Worm (Caenorhabditis elegans): ENCODE results near the gene Y81B9A.3.

Y81B9A.3 gene

ce11 chrX:9172733-9173132 is 9.5 kb upstream of the Y81B9A.3 start:
- TF ChIP-seq ztf-16 (tag; optimal IDR thresholded peaks at IDR 0.05) = no peak
- TF ChIP-seq ceh-45 (GFP tag; IDR thresholded peaks at IDR 0.05) = no peak
- no peak for TF ChIP-seq hlh-30 (tag; optimal IDR thresholded peaks at IDR 0.05; ENCODE audit: insufficient read depth)
- TF ChIP-seq T23F11.4 (GFP tag; optimal IDR thresholded peaks at IDR 0.05) = no peak
- no peak for TF ChIP-seq ceh-14 (tag; optimal IDR thresholded peaks at IDR 0.05)
- no peak for TF ChIP-seq Y22D7AL.16 (tag; optimal IDR thresholded peaks at IDR 0.05)
- no peak for TF ChIP-seq pha-2 (tag; optimal IDR thresholded peaks at IDR 0.05)
- no peak for TF ChIP-seq ets-4 (tag; optimal IDR thresholded peaks at IDR 0.05)
- TF ChIP-seq ceh-2 (tag; optimal IDR thresholded peaks at IDR 0.05) = no peak
- TF ChIP-seq syd-9 (tag; optimal IDR thresholded peaks at IDR 0.05) = no peak
- no peak for TF ChIP-seq ceh-6 (GFP tag; optimal IDR thresholded peaks at IDR 0.05)
- TF ChIP-seq nhr-232 (tag; optimal IDR thresholded peaks at IDR 0.05) = no peak
- no peak for TF ChIP-seq ceh-19 (GFP tag; optimal IDR thresholded peaks at IDR 0.05)

DNA sequence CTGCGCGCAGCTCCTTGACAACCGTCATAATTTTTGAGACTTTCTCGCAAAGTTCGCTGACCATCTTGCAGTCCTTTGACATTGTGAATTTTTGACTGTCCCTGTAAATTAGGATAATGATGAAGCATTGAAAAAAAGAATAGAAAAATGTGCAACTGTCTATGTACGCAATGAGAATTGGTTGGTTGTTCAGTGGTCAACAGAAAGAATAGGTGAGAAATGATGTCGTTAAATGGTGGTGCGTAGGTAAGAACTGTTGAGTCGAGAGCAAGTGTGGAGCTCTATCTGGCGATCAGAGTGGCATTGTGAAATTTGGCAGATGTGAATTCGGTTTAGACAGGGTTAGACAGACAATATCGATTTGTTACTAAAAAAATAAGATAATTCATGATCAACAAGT is 7.8 kb upstream of the Y81B9A.3 start, which contains the start of gene B0563.8:
TSS of gene B0563.8 (minus strand) at position 101 of the 400 bp plus-strand sequence.
- TF ChIP-seq hlh-13 (GFP tag; optimal IDR thresholded peaks at IDR 0.05) (no peak), nhr-11 (tag; optimal IDR thresholded peaks at IDR 0.05) (no peak), ceh-9 (tag; optimal IDR thresholded peaks at IDR 0.05) (no peak), ref-2 (tag; optimal IDR thresholded peaks at IDR 0.05) (no peak), eyg-1 (tag; optimal IDR thresholded peaks at IDR 0.05) (no peak), ceh-31 (tag; optimal IDR thresholded peaks at IDR 0.05) (no peak), sdc-2 (tag; optimal IDR thresholded peaks at IDR 0.05) (no peak), zip-5 (tag; optimal IDR thresholded peaks at IDR 0.05) (no peak), sox-4 (tag; optimal IDR thresholded peaks at IDR 0.05) (no peak), pqm-1 (tag; optimal IDR thresholded peaks at IDR 0.05) (no peak), elt-2 (tag; optimal IDR thresholded peaks at IDR 0.05) (no peak), ceh-6 (GFP tag; optimal IDR thresholded peaks at IDR 0.05) (no peak), ceh-45 (GFP tag; IDR thresholded peaks at IDR 0.05) (no peak), unc-42 (tag; optimal IDR thresholded peaks at IDR 0.05) (no peak)

DNA sequence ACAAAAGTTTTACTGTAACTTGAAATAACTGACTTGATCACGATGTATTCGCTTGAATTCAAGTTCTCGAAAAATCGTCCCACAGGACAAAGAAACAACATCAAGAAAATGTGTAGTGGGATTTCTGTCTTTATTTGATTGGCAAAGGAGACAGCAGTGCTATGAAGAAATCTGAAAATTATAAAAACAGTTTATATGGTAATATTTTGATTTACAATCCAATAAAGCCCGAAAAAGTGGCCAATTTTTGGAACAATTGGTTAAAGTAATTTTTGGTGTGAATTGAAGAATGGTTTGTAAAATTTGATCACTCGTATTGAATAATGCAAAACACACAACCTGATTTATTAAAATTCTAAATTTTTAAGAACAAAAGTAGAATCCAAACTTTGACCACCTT is 1.4 kb upstream of the Y81B9A.3 start, which contains the start of gene Y81B9A.4:
TSS of gene Y81B9A.4 (minus strand) at position 101 of the 400 bp plus-strand sequence.
- TF ChIP-seq unc-42 (tag; optimal IDR thresholded peaks at IDR 0.05) (no peak), ahr-1 (tag; optimal IDR thresholded peaks at IDR 0.05) (no peak), eyg-1 (tag; optimal IDR thresholded peaks at IDR 0.05) (no peak), C38D4.7 (GFP tag; optimal IDR thresholded peaks at IDR 0.05) (no peak), tbx-2 (tag; optimal IDR thresholded peaks at IDR 0.05) (no peak), elt-4 (tag; optimal IDR thresholded peaks at IDR 0.05) (no peak), hlh-6 (tag; optimal IDR thresholded peaks at IDR 0.05) (no peak), npax-4 (tag; optimal IDR thresholded peaks at IDR 0.05) (no peak), ceh-30 (tag; optimal IDR thresholded peaks at IDR 0.05) (no peak)

DNA sequence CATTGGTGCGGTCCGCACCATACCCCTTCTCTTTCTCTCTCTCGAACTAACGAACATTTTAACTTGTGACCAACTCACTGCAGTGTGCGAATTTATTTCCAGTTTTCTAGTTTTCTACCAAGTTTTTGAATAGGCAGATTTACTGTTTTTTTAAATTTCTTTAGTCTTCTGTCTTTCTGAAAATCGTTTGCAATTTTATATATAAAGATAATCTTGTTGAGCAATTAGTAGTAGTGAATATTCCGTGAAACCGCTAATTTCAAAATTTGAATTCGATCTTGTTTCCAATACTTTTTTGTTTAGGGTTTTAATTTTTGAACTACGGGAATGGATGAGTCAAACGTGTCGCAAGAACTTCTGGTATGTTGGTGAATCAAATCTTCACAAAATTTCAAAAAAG is 1.6 kb downstream of the Y81B9A.3 start, which contains the start of gene Y81B9A.2:
TSS of gene Y81B9A.2 (plus strand) at position 301 of the 400 bp plus-strand sequence.
- TF ChIP-seq hlh-6 (tag; optimal IDR thresholded peaks at IDR 0.05) = no peak
- no peak for TF ChIP-seq lin-11 (tag; optimal IDR thresholded peaks at IDR 0.05)
- TF ChIP-seq ceh-9 (tag; optimal IDR thresholded peaks at IDR 0.05) = no peak
- no peak for TF ChIP-seq ceh-31 (tag; optimal IDR thresholded peaks at IDR 0.05)
- no peak for TF ChIP-seq unc-55 (GFP tag; optimal IDR thresholded peaks at IDR 0.05)
- no peak for TF ChIP-seq sox-4 (tag; optimal IDR thresholded peaks at IDR 0.05)
- TF ChIP-seq K09A11.1 (tag; optimal IDR thresholded peaks at IDR 0.05; ENCODE audit: insufficient read depth) = no peak
- TF ChIP-seq ceh-45 (GFP tag; IDR thresholded peaks at IDR 0.05) = no peak
- no peak for TF ChIP-seq nhr-11 (tag; optimal IDR thresholded peaks at IDR 0.05)
- TF ChIP-seq gmeb-2 (tag; optimal IDR thresholded peaks at IDR 0.05) = no peak
- TF ChIP-seq ceh-34 (tag; optimal IDR thresholded peaks at IDR 0.05) = no peak
- TF ChIP-seq unc-86 (tag; optimal IDR thresholded peaks at IDR 0.05) = no peak
- TF ChIP-seq syd-9 (tag; optimal IDR thresholded peaks at IDR 0.05) = no peak
- TF ChIP-seq C08G9.2 (tag; optimal IDR thresholded peaks at IDR 0.05) = no peak
- TF ChIP-seq ref-2 (tag; optimal IDR thresholded peaks at IDR 0.05) = no peak
- TF ChIP-seq ceh-48 (tag; optimal IDR thresholded peaks at IDR 0.05) = no peak
